Fruit fly (Drosophila melanogaster) whole organism, wandering third instar larva: Measurements from ENCODE around the gene Ldaf1.

Source experiments
- Abd-B ChIP-seq: fragments of >200 bp; optimal IDR thresholded peaks from 2 replicates; lab custom pipeline; 2017; ENCODE audit warnings: missing biosample characterization, missing genetic modification characterization
- CG32264 ChIP-seq: fragments of 200-800 bp; sonication (Bioruptor generic); optimal IDR thresholded peaks from 2 replicates; lab custom pipeline; 2016; ENCODE audit warnings: missing biosample characterization, missing genetic modification characterization
- CG9705 ChIP-seq: fragments of 200-800 bp; sonication (Bioruptor generic); optimal IDR thresholded peaks from 2 replicates; lab custom pipeline; 2018; ENCODE audit warnings: missing biosample characterization, mild to moderate bottlenecking, missing genetic modification characterization
- CrebA ChIP-seq: fragments of 200-800 bp; sonication (Bioruptor generic); optimal IDR thresholded peaks from 2 replicates; lab custom pipeline; 2016; ENCODE audit warnings: missing biosample characterization, mild to moderate bottlenecking, missing genetic modification characterization, borderline replicate concordance
- Dfd ChIP-seq: fragments of >200 bp; optimal IDR thresholded peaks from 2 replicates; lab custom pipeline; 2017; ENCODE audit warnings: missing biosample characterization, missing genetic modification characterization
- Dif ChIP-seq: fragments of 200-275, 200-300 bp; sonication (Bioruptor generic); optimal IDR thresholded peaks from 2 replicates; lab custom pipeline; 2018; ENCODE audit warnings: missing biosample characterization, missing genetic modification characterization; ENCODE audit not compliant: partially characterized antibody
- GATAd ChIP-seq: sonication (Bioruptor generic); optimal IDR thresholded peaks from 2 replicates; lab custom pipeline; 2016; ENCODE audit warnings: missing biosample characterization, missing genetic modification characterization
- HLH106 ChIP-seq: fragments of 200-800 bp; optimal IDR thresholded peaks from 3 replicates; lab custom pipeline; 2019; ENCODE audit warnings: missing biosample characterization, mild to moderate bottlenecking, missing genetic modification characterization, moderate library complexity
- Hnf4 ChIP-seq: fragments of 200-800 bp; sonication (Bioruptor generic); optimal IDR thresholded peaks from 2 replicates; lab custom pipeline; 2016; ENCODE audit warnings: missing biosample characterization, mild to moderate bottlenecking, missing genetic modification characterization
- Hr78 ChIP-seq: fragments of >200 bp; optimal IDR thresholded peaks from 2 replicates; lab custom pipeline; 2017; ENCODE audit warnings: missing biosample characterization, missing genetic modification characterization
- Hr83 ChIP-seq: fragments of 200-300 bp; sonication (Bioruptor generic); optimal IDR thresholded peaks from 2 replicates; lab custom pipeline; 2016; ENCODE audit warnings: missing biosample characterization, mild to moderate bottlenecking, missing genetic modification characterization, moderate library complexity; ENCODE audit not compliant: poor library complexity, severe bottlenecking
- Jra ChIP-seq: sonication (Bioruptor generic); optimal IDR thresholded peaks from 2 replicates; lab custom pipeline; 2016; ENCODE audit warnings: missing biosample characterization, missing genetic modification characterization
- Mio ChIP-seq: sonication (Bioruptor generic); optimal IDR thresholded peaks from 2 replicates; lab custom pipeline; 2016; ENCODE audit warnings: missing biosample characterization, missing genetic modification characterization
- Myc ChIP-seq: fragments of >200 bp; optimal IDR thresholded peaks from 2 replicates; lab custom pipeline; 2017
- N ChIP-seq: fragments of >200 bp; optimal IDR thresholded peaks from 2 replicates; lab custom pipeline; 2018; ENCODE audit warnings: missing biosample characterization, missing external identifiers, missing genetic modification characterization
- OdsH ChIP-seq: fragments of 200-800 bp; sonication (Bioruptor generic); optimal IDR thresholded peaks from 2 replicates; lab custom pipeline; 2016; ENCODE audit warnings: missing biosample characterization, mild to moderate bottlenecking, missing genetic modification characterization
- Rel ChIP-seq, 2 experiments: fragments of 200-800 bp; sonication (Bioruptor generic) in 1 of 2; optimal IDR thresholded peaks; 2 replicates in 1 of 2; 3 replicates in 1 of 2; lab custom pipeline; 2016 to 2019; ENCODE audit warnings: mild to moderate bottlenecking in 2 of 2, missing biosample characterization in 2 of 2, missing genetic modification characterization in 2 of 2, moderate library complexity in 1 of 2
- Sp1 ChIP-seq: fragments of 200-800 bp; sonication (Bioruptor generic); optimal IDR thresholded peaks from 3 replicates; lab custom pipeline; 2019; ENCODE audit warnings: missing biosample characterization, mild to moderate bottlenecking, missing genetic modification characterization, moderate library complexity
- Vsx2 ChIP-seq: fragments of 200-300, 225-300 bp; sonication (Bioruptor generic); optimal IDR thresholded peaks from 2 replicates; lab custom pipeline; 2018; ENCODE audit warnings: missing biosample characterization, missing genetic modification characterization; ENCODE audit not compliant: partially characterized antibody
- br ChIP-seq: fragments of 200-800 bp; sonication (Bioruptor generic); optimal IDR thresholded peaks from 2 replicates; lab custom pipeline; 2016; ENCODE audit warnings: missing biosample characterization, missing genetic modification characterization
- brk ChIP-seq: fragments of 200-800 bp; sonication (Bioruptor generic); optimal IDR thresholded peaks from 2 replicates; lab custom pipeline; 2016; ENCODE audit warnings: missing biosample characterization, mild to moderate bottlenecking, missing genetic modification characterization
- dl ChIP-seq, 2 experiments: fragments of 175-275, 200-275 bp in 1 of 2; fragments of 200-275 bp in 1 of 2; sonication (Bioruptor generic); optimal IDR thresholded peaks; lab custom pipeline; 2018; ENCODE audit warnings: mild to moderate bottlenecking in 2 of 2, missing biosample characterization in 2 of 2, missing genetic modification characterization in 2 of 2, moderate library complexity in 2 of 2; ENCODE audit not compliant: partially characterized antibody in 2 of 2, insufficient read depth in 1 of 2
- dmrt93B ChIP-seq: fragments of 200-800 bp; sonication (Bioruptor generic); optimal IDR thresholded peaks from 2 replicates; lab custom pipeline; 2018; ENCODE audit warnings: missing biosample characterization, mild to moderate bottlenecking, missing genetic modification characterization
- dsf ChIP-seq: sonication (Bioruptor generic); optimal IDR thresholded peaks from 2 replicates; lab custom pipeline; 2016; ENCODE audit warnings: missing biosample characterization, missing genetic modification characterization, borderline replicate concordance
- ey ChIP-seq: fragments of 200-800 bp; sonication (Bioruptor generic); optimal IDR thresholded peaks from 2 replicates; lab custom pipeline; 2016; ENCODE audit warnings: missing biosample characterization, missing genetic modification characterization
- foxo ChIP-seq, 2 experiments: fragments of 200-800 bp; sonication (Bioruptor generic); optimal IDR thresholded peaks; 2 replicates in 1 of 2; 3 replicates in 1 of 2; lab custom pipeline; 2016 to 2017; ENCODE audit warnings: missing biosample characterization in 2 of 2, missing genetic modification characterization in 2 of 2
- fru ChIP-seq: fragments of 200-800 bp; sonication (Bioruptor generic); optimal IDR thresholded peaks from 3 replicates; lab custom pipeline; 2016; ENCODE audit warnings: missing biosample characterization, mild to moderate bottlenecking, missing genetic modification characterization
- h ChIP-seq: fragments of 200-800 bp; sonication (Bioruptor generic); optimal IDR thresholded peaks from 3 replicates; lab custom pipeline; 2016; ENCODE audit warnings: missing biosample characterization, mild to moderate bottlenecking, missing genetic modification characterization
- jim ChIP-seq: fragments of 175-275, 200-325 bp; sonication (Bioruptor generic); optimal IDR thresholded peaks from 2 replicates; lab custom pipeline; 2016; ENCODE audit warnings: missing biosample characterization, mild to moderate bottlenecking, missing genetic modification characterization
- lola ChIP-seq: fragments of >200 bp; optimal IDR thresholded peaks from 2 replicates; lab custom pipeline; 2017; ENCODE audit warnings: missing biosample characterization, missing genetic modification characterization
- pan ChIP-seq: fragments of >200 bp; optimal IDR thresholded peaks from 2 replicates; lab custom pipeline; 2017
- psq ChIP-seq: fragments of 200-800 bp; sonication (Bioruptor generic); optimal IDR thresholded peaks from 3 replicates; lab custom pipeline; 2017; ENCODE audit warnings: missing biosample characterization, mild to moderate bottlenecking, missing genetic modification characterization, moderate library complexity
- rgr ChIP-seq: fragments of 200-800 bp; sonication (Bioruptor generic); optimal IDR thresholded peaks from 3 replicates; lab custom pipeline; 2016; ENCODE audit warnings: missing biosample characterization, mild to moderate bottlenecking, missing genetic modification characterization
- sage ChIP-seq: fragments of 200-800 bp; sonication (Bioruptor generic); optimal IDR thresholded peaks from 2 replicates; lab custom pipeline; 2016; ENCODE audit warnings: missing biosample characterization, mild to moderate bottlenecking, missing genetic modification characterization
- sv ChIP-seq: fragments of 200-800 bp; sonication (Bioruptor generic); optimal IDR thresholded peaks from 3 replicates; lab custom pipeline; 2016; ENCODE audit warnings: missing biosample characterization, missing genetic modification characterization
- tai ChIP-seq: sonication (Bioruptor generic); optimal IDR thresholded peaks from 2 replicates; lab custom pipeline; 2016; ENCODE audit warnings: missing biosample characterization, missing genetic modification characterization
- usp ChIP-seq: fragments of >200 bp; optimal IDR thresholded peaks from 2 replicates; lab custom pipeline; 2017; ENCODE audit warnings: missing biosample characterization, missing genetic modification characterization
- woc ChIP-seq: sonication (Bioruptor generic); optimal IDR thresholded peaks from 2 replicates; lab custom pipeline; 2016; ENCODE audit warnings: missing biosample characterization, mild to moderate bottlenecking, missing genetic modification characterization

Ldaf1 gene

DNA sequence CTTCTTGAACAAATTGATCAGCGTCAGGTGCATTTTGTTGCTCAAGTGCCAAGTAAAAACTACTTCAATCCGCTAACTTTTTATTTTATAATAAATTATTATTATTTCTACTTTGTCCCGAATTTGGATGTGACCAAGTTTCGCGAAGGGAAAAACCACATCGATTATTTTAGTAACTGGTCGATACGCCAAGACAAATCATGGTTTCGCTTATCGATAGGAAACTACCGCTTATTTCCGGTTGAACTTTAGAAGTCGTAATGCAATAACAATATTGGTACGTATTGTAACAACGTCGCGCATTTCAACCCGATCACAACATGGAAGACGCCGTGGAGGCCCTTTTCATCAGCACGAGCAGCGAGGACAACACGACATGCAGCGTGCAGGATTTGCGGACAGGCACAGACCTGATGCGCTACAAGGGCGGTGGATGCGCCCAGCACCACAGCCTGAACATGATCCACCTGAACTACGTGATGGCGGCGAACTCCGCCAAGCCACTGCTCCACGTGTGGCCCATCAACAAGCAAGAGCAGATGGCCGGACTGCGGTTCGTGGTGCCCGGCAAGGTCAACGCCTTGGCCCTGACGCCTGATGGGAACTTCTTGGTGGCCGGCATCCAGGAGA is 24.5 kb downstream of the Ldaf1 start, which contains the start of the genes CG14817 and CG14805:
TSS of gene CG14817 (minus strand) at position 164 of the 630 bp plus-strand sequence.
TSS of gene CG14805 (plus strand) at position 211 of the 630 bp plus-strand sequence.
- TF ChIP-seq CrebA (GFP tag; lab: Kevin White, UChicago): no peak
- no peak for TF ChIP-seq woc (GFP tag; lab: Kevin White, UChicago)
- TF ChIP-seq Myc: no peak
- TF ChIP-seq Dfd: no peak
- TF ChIP-seq Mio (GFP tag; lab: Kevin White, UChicago): no peak
- TF ChIP-seq pan (lab: Kevin White, UChicago): no peak
- no peak for TF ChIP-seq psq (GFP tag; lab: Kevin White, UChicago)
- TF ChIP-seq h (GFP tag; lab: Kevin White, UChicago): no peak
- no peak for TF ChIP-seq sage (GFP tag; lab: Kevin White, UChicago)
- no peak for TF ChIP-seq br (GFP tag; lab: Kevin White, UChicago)
- peak; percentile 55 for TF ChIP-seq OdsH
- TF ChIP-seq Hr78: no peak
- no peak for TF ChIP-seq CG32264 (GFP tag; lab: Kevin White, UChicago)
- no peak for TF ChIP-seq usp (GFP tag; lab: Kevin White, UChicago)
- no peak for TF ChIP-seq Abd-B
- TF ChIP-seq Hr83: peak; percentile 15
- peak in 1 of 2 experiments; percentile 39 for TF ChIP-seq foxo (GFP tag; optimal IDR thresholded peaks at IDR 0.05; lab: Kevin White, UChicago)
- no peak for TF ChIP-seq Vsx2 (GFP tag; lab: Kevin White, UChicago)
- TF ChIP-seq CG9705 (GFP tag; lab: Kevin White, UChicago): peak; percentile 66
- TF ChIP-seq fru: no peak
- peak; percentile 23 for TF ChIP-seq Rel (GFP tag; optimal IDR thresholded peaks at IDR 0.05; lab: Kevin White, UChicago)
- peak; percentile 62 for TF ChIP-seq Rel (tag; optimal IDR thresholded peaks at IDR 0.05; lab: Kevin White, UChicago)
- TF ChIP-seq HLH106 (tag; lab: Kevin White, UChicago): peak; percentile 61
- no peak for TF ChIP-seq Dif (GFP tag; lab: Kevin White, UChicago)
- no peak for TF ChIP-seq N (GFP tag; lab: Kevin White, UChicago)
- TF ChIP-seq brk (GFP tag; lab: Kevin White, UChicago): no peak
- TF ChIP-seq dl (GFP tag; optimal IDR thresholded peaks at IDR 0.05; lab: Kevin White, UChicago; ENCODE audit: insufficient read depth in 1 of 2, partially characterized antibody in 2 of 2): no peak
- TF ChIP-seq GATAd (GFP tag; lab: Kevin White, UChicago): no peak
- TF ChIP-seq rgr (GFP tag; lab: Kevin White, UChicago): peak; percentile 82
- no peak for TF ChIP-seq tai (GFP tag; lab: Kevin White, UChicago)
- TF ChIP-seq Hnf4: no peak
- TF ChIP-seq jim: no peak
- peak; percentile 82 for TF ChIP-seq Sp1 (GFP tag; lab: Kevin White, UChicago)
- no peak for TF ChIP-seq dmrt93B (GFP tag; lab: Kevin White, UChicago)
- TF ChIP-seq dsf (GFP tag; lab: Kevin White, UChicago): no peak
- TF ChIP-seq ey (GFP tag; lab: Kevin White, UChicago): no peak
- TF ChIP-seq lola: no peak
- TF ChIP-seq sv: no peak
- no peak for TF ChIP-seq Jra (GFP tag; lab: Kevin White, UChicago)

DNA sequence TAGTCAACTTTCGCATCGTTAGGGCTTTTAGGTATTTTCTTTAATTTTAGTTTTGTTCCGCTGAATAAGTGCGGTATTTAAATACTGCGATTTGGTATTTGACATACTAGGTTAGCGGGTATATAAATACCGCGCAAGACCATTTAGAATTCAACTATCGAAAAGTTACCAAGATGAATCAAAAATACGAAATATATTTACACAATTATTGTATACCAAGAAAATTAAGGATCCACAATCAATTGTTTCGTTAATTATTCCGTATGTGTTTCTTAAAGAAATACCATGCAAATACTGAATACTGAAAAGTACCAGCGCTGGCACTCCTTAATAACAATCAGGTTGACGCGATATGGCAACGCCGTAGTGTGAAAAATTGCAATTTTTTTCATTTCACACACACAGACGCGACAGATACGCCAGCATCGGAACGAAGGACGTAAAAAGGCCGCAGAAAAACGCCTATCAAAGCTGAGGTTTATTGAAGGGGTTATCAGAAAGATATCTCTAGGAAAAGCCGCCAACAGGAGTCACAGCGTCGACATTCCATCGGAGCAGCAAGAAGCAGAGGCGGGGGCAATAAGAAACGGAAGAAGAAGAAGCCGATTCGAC is 28.1 kb downstream of the Ldaf1 start, which contains the start of the genes Pgam5 and Vps26:
TSS of gene Pgam5 (minus strand) at position 51 of the 612 bp plus-strand sequence.
TSS of gene Vps26 (plus strand) at position 339 of the 612 bp plus-strand sequence.
- TF ChIP-seq Sp1 (GFP tag; lab: Kevin White, UChicago) (peak; percentile 15), brk (GFP tag; lab: Kevin White, UChicago) (no peak), Mio (GFP tag; lab: Kevin White, UChicago) (no peak), h (GFP tag; lab: Kevin White, UChicago) (no peak)
